Worm (Caenorhabditis elegans) whole organism, L1 larva: ENCODE data around the gene enol-1.

Experiments used
- C16A3.4 ChIP-seq: fragments of 150-350 bp; optimal IDR thresholded peaks from 2 replicates; lab custom pipeline; 2014; ENCODE audit warnings: missing biosample characterization, missing genetic modification characterization
- F16B12.6 ChIP-seq: fragments of 150-350 bp; optimal IDR thresholded peaks from 2 replicates; lab custom pipeline; 2014; ENCODE audit warnings: missing biosample characterization, missing genetic modification characterization
- Y116A8C.19 ChIP-seq: sonication (generic microtip); optimal IDR thresholded peaks from 2 replicates; lab custom pipeline; 2016; ENCODE audit warnings: missing compliant biosample characterization, missing genetic modification characterization, borderline replicate concordance
- aha-1 ChIP-seq: fragments of 150-350 bp; optimal IDR thresholded peaks from 2 replicates; lab custom pipeline; 2014; ENCODE audit warnings: missing biosample characterization, missing genetic modification characterization
- ceh-8 ChIP-seq: fragments of 200-800 bp; sonication (Bioruptor generic); optimal IDR thresholded peaks from 2 replicates; lab custom pipeline; 2018; ENCODE audit warnings: mild to moderate bottlenecking, missing genetic modification characterization, moderate library complexity, missing compliant biosample characterization
- ceh-82 ChIP-seq, 3 experiments: fragments of 150-350 bp in 1 of 3; sonication (generic microtip) in 2 of 3; optimal IDR thresholded peaks; 2 replicates each; lab custom pipeline; 2014 to 2017; ENCODE audit warnings: missing biosample characterization in 3 of 3, missing genetic modification characterization in 3 of 3
- dpl-1 ChIP-seq, 3 experiments: fragments of 150-350 bp in 2 of 3; sonication (generic microtip) in 1 of 3; optimal IDR thresholded peaks; 2 replicates each; lab custom pipeline; 2014 to 2017; ENCODE audit warnings: missing biosample characterization in 3 of 3, missing genetic modification characterization in 3 of 3, missing genetic modification reagents in 3 of 3
- dsc-1 ChIP-seq: sonication (generic microtip); optimal IDR thresholded peaks from 2 replicates; lab custom pipeline; 2016; ENCODE audit warnings: mild to moderate bottlenecking, missing genetic modification characterization, missing compliant biosample characterization
- efl-1 ChIP-seq, 4 experiments: fragments of 150-350 bp; optimal IDR thresholded peaks in 3 of 4; peaks in 1 of 4; 1 replicate in 1 of 4; 2 replicates in 3 of 4; lab custom pipeline; 2014; ENCODE audit warnings: missing biosample characterization in 2 of 4, missing genetic modification characterization in 2 of 4, missing genetic modification reagents in 2 of 4
- elt-3 ChIP-seq, 6 experiments: fragments of 150-350 bp in 1 of 6; sonication (generic microtip); optimal IDR thresholded peaks; 2 replicates each; lab custom pipeline; 2017 to 2018; ENCODE audit warnings: missing biosample characterization in 6 of 6, missing genetic modification characterization in 6 of 6, inconsistent platforms in 1 of 6
- ets-5 ChIP-seq: fragments of 200-800 bp; sonication (Bioruptor generic); IDR thresholded peaks from 2 replicates; pipeline ENCODE4 v1.3.6; 2022; ENCODE audit warnings: missing genetic modification characterization, missing compliant biosample characterization
- fos-1 ChIP-seq: fragments of 150-350 bp; optimal IDR thresholded peaks from 2 replicates; lab custom pipeline; 2014; ENCODE audit warnings: missing biosample characterization, missing genetic modification characterization
- hlh-4 ChIP-seq: sonication (generic microtip); optimal IDR thresholded peaks from 2 replicates; lab custom pipeline; 2016; ENCODE audit warnings: mild to moderate bottlenecking, missing genetic modification characterization, missing compliant biosample characterization
- hpl-2 ChIP-seq: fragments of 150-350 bp; optimal IDR thresholded peaks from 2 replicates; lab custom pipeline; 2014; ENCODE audit warnings: missing biosample characterization, missing genetic modification reagents, missing genetic modification characterization
- lin-13 ChIP-seq: fragments of 150-350 bp; optimal IDR thresholded peaks from 2 replicates; lab custom pipeline; 2014; ENCODE audit warnings: missing biosample characterization, missing genetic modification reagents, missing genetic modification characterization
- lin-14 ChIP-seq: fragments of 200-800 bp; sonication (Bioruptor generic); optimal IDR thresholded peaks from 2 replicates; lab custom pipeline; 2018; ENCODE audit warnings: mild to moderate bottlenecking, missing genetic modification characterization, moderate library complexity, missing compliant biosample characterization
- lin-35 ChIP-seq, 2 experiments: fragments of 150-350 bp; optimal IDR thresholded peaks; 2 replicates each; lab custom pipeline; 2014; ENCODE audit warnings: missing biosample characterization in 2 of 2, missing genetic modification characterization in 2 of 2, missing genetic modification reagents in 2 of 2
- lir-3 ChIP-seq: sonication (generic microtip); optimal IDR thresholded peaks from 2 replicates; lab custom pipeline; 2016; ENCODE audit warnings: mild to moderate bottlenecking, missing genetic modification characterization, moderate library complexity, missing compliant biosample characterization; ENCODE audit not compliant: poor library complexity
- lsy-2 ChIP-seq, 2 experiments: fragments of 150-350 bp; optimal IDR thresholded peaks; 2 replicates each; lab custom pipeline; 2014; ENCODE audit warnings: missing biosample characterization in 2 of 2, missing genetic modification characterization in 2 of 2
- mab-9 ChIP-seq: fragments of 200-800 bp; sonication (Bioruptor generic); IDR thresholded peaks from 2 replicates; pipeline ENCODE4 v1.3.6; 2022; ENCODE audit warnings: missing genetic modification reagents, missing genetic modification characterization, missing compliant biosample characterization
- mdl-1 ChIP-seq, 2 experiments: fragments of 150-350 bp; optimal IDR thresholded peaks; 2 replicates each; lab custom pipeline; 2014 to 2017; ENCODE audit warnings: missing biosample characterization in 2 of 2, missing genetic modification characterization in 2 of 2, inconsistent platforms in 1 of 2
- mef-2 ChIP-seq: fragments of 150-350 bp; optimal IDR thresholded peaks from 2 replicates; lab custom pipeline; 2014; ENCODE audit warnings: missing biosample characterization, missing genetic modification characterization
- nhr-19 ChIP-seq: fragments of 200-800 bp; sonication (Bioruptor generic); conservative IDR thresholded peaks from 2 replicates; pipeline ENCODE4 v1.3.6; 2022; ENCODE audit warnings: missing genetic modification characterization, missing compliant biosample characterization
- nhr-237 ChIP-seq: fragments of 150-350 bp; optimal IDR thresholded peaks from 2 replicates; lab custom pipeline; 2014; ENCODE audit warnings: missing biosample characterization, missing genetic modification characterization
- nhr-47 ChIP-seq: sonication (generic microtip); optimal IDR thresholded peaks from 2 replicates; lab custom pipeline; 2016; ENCODE audit warnings: mild to moderate bottlenecking, missing genetic modification characterization, moderate library complexity, missing compliant biosample characterization
- nhr-71 ChIP-seq: sonication (generic microtip); optimal IDR thresholded peaks from 2 replicates; lab custom pipeline; 2016; ENCODE audit warnings: mild to moderate bottlenecking, missing genetic modification characterization, moderate library complexity, missing compliant biosample characterization
- nhr-76 ChIP-seq: sonication (generic microtip); optimal IDR thresholded peaks from 2 replicates; lab custom pipeline; 2017; ENCODE audit warnings: missing biosample characterization, missing genetic modification characterization
- nhr-90 ChIP-seq: sonication (generic microtip); optimal IDR thresholded peaks from 2 replicates; lab custom pipeline; 2016; ENCODE audit warnings: mild to moderate bottlenecking, missing genetic modification characterization, missing compliant biosample characterization; ENCODE audit not compliant: poor library complexity
- pax-3 ChIP-seq: fragments of 200-800 bp; sonication (Bioruptor generic); optimal IDR thresholded peaks from 2 replicates; lab custom pipeline; 2018; ENCODE audit warnings: mild to moderate bottlenecking, missing genetic modification characterization, moderate library complexity, missing compliant biosample characterization
- pqm-1 ChIP-seq: sonication (generic microtip); optimal IDR thresholded peaks from 3 replicates; lab custom pipeline; 2017; ENCODE audit warnings: missing biosample characterization, missing genetic modification characterization
- skn-1 ChIP-seq: fragments of 150-350 bp; optimal IDR thresholded peaks from 2 replicates; lab custom pipeline; 2014; ENCODE audit warnings: missing biosample characterization, missing genetic modification characterization
- snu-23 ChIP-seq: sonication (generic microtip); optimal IDR thresholded peaks from 2 replicates; lab custom pipeline; 2016; ENCODE audit warnings: missing genetic modification characterization, missing compliant biosample characterization
- swsn-7 ChIP-seq: sonication (generic microtip); optimal IDR thresholded peaks from 2 replicates; lab custom pipeline; 2016; ENCODE audit warnings: missing genetic modification characterization, missing compliant biosample characterization
- unc-130 ChIP-seq: fragments of 150-350 bp; optimal IDR thresholded peaks from 2 replicates; lab custom pipeline; 2017; ENCODE audit warnings: missing biosample characterization, missing genetic modification characterization, inconsistent platforms
- unc-30 ChIP-seq: sonication (generic microtip); optimal IDR thresholded peaks from 2 replicates; lab custom pipeline; 2017; ENCODE audit warnings: missing biosample characterization, missing genetic modification characterization
- unc-62 ChIP-seq: fragments of 150-350 bp; optimal IDR thresholded peaks from 2 replicates; lab custom pipeline; 2014; ENCODE audit warnings: missing biosample characterization, missing genetic modification reagents, missing genetic modification characterization
- unc-98 ChIP-seq: fragments of 200-800 bp; sonication (Bioruptor generic); IDR thresholded peaks from 2 replicates; pipeline ENCODE4 v1.3.6; 2022; ENCODE audit warnings: missing genetic modification characterization, missing compliant biosample characterization
- vab-15 ChIP-seq: sonication (generic microtip); optimal IDR thresholded peaks from 2 replicates; lab custom pipeline; 2017; ENCODE audit warnings: missing genotype, mild to moderate bottlenecking, missing genetic modification characterization, missing compliant biosample characterization
- xbp-1 ChIP-seq: sonication (generic microtip); optimal IDR thresholded peaks from 2 replicates; lab custom pipeline; 2016; ENCODE audit warnings: missing genetic modification characterization, missing compliant biosample characterization
- zag-1 ChIP-seq: fragments of 150-350 bp; optimal IDR thresholded peaks from 2 replicates; lab custom pipeline; 2014; ENCODE audit warnings: missing biosample characterization, missing genetic modification characterization
- zip-4 ChIP-seq: fragments of 200-800 bp; sonication (Bioruptor generic); optimal IDR thresholded peaks from 2 replicates; lab custom pipeline; 2018; ENCODE audit warnings: mild to moderate bottlenecking, missing genetic modification characterization, moderate library complexity, missing compliant biosample characterization
- ztf-11 ChIP-seq, 2 experiments: sonication (generic microtip); optimal IDR thresholded peaks; 2 replicates each; lab custom pipeline; 2016 to 2017; ENCODE audit warnings: missing genetic modification characterization in 2 of 2, missing biosample characterization in 1 of 2, missing compliant biosample characterization in 1 of 2

enol-1 gene

DNA sequence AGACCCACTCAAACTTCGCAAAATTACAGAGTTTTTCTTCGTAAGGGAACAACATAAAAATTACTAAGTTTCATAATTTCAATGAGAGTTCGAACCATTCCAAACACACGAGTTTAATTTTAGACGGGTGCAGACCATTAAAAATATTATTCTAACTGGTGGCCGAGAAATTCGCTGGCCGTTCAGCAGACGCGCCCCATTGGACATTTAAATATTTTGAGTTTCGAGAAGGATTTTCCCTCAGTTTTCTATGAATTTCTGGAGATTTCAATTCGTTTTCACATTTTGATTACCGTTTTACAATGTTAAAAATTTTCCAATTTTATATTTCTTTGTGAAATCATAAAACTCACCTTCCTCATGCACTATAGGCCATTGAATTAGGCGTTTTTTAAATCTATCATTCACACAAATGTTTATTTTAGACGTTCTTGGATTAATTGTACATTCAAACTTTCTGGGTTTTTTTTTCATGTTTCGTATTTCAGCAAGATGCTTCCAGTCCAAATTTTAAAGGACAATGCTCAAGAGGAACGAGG, 3.5 kb upstream of the enol-1 start, which contains the start of gene cct-2 (continued):
- TF ChIP-seq dpl-1 (GFP tag; optimal IDR thresholded peaks at IDR 0.05; lab: Kevin White, UChicago), result peak; percentile 22 to 64 (median 37)
- peak in 1 of 2 experiments; percentile 3 for TF ChIP-seq mdl-1 (tag; optimal IDR thresholded peaks at IDR 0.05; lab: Kevin White, UChicago)
- no peak for TF ChIP-seq nhr-19
- TF ChIP-seq nhr-76, result no peak
- peak; percentile 68 for TF ChIP-seq snu-23
- TF ChIP-seq aha-1, result no peak
- TF ChIP-seq xbp-1 (tag; lab: Kevin White, UChicago), result peak; percentile 50
- no peak for TF ChIP-seq unc-98 (GFP tag; lab: Robert Waterston, UW)
- peak; percentile 69 for TF ChIP-seq lin-14 (GFP tag; lab: Kevin White, UChicago)
- no peak for TF ChIP-seq vab-15 (tag; lab: Kevin White, UChicago)
- TF ChIP-seq nhr-90 (tag; lab: Kevin White, UChicago), result peak; percentile 28
- TF ChIP-seq lin-35 (GFP tag; optimal IDR thresholded peaks at IDR 0.05; lab: Kevin White, UChicago), result peak; percentile 48 to 60
- no peak for TF ChIP-seq ztf-11 (tag; optimal IDR thresholded peaks at IDR 0.05; lab: Kevin White, UChicago)
- peak; percentile 27 to 72 for TF ChIP-seq lsy-2 (tag; optimal IDR thresholded peaks at IDR 0.05; lab: Kevin White, UChicago)
- TF ChIP-seq hlh-4 (tag; lab: Kevin White, UChicago), result no peak
- TF ChIP-seq dsc-1 (tag; lab: Kevin White, UChicago), result peak; percentile 13
- peak in 1 of 6 experiments; percentile 35 for TF ChIP-seq elt-3 (tag; optimal IDR thresholded peaks at IDR 0.05; lab: Kevin White, UChicago)
- peak; percentile 21 for TF ChIP-seq skn-1
- peak; percentile 38 for TF ChIP-seq nhr-47 (tag; lab: Kevin White, UChicago)
- TF ChIP-seq lir-3 (tag; lab: Kevin White, UChicago), result peak; percentile 64
- peak; percentile 31 for TF ChIP-seq swsn-7
- TF ChIP-seq hpl-2 (GFP tag; lab: Kevin White, UChicago), result no peak
- TF ChIP-seq zag-1 (tag; lab: Kevin White, UChicago), result no peak

DNA sequence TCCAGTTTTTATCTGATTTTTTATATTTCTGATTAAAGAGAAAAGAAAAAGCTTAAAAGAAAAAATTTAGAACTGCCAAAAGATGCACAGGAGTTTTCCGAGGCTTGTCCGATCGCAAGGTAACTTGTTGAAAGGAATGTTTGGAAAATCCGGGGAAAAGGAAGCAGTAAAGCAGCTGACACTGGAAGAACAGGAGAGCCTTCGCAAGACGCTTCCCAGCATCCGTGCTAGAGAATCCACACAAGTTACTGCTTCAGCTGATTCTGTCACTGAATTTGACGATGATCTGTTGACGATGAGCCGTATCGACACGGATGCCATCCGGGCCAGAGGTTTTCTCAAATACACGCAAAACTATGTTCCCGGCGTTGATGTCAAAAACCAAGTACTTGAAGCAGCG, 1.0 kb upstream of the enol-1 start, which contains the start of gene mrpl-50:
TSS of gene mrpl-50 (plus strand) at position 71 of the 400 bp plus-strand sequence.
- TF ChIP-seq skn-1 (no peak), C16A3.4 (tag; lab: Kevin White, UChicago) (no peak), pax-3 (tag; lab: Kevin White, UChicago) (no peak), ceh-8 (GFP tag; lab: Kevin White, UChicago) (no peak), unc-30 (tag; lab: Kevin White, UChicago) (no peak), lin-35 (GFP tag; optimal IDR thresholded peaks at IDR 0.05; lab: Kevin White, UChicago) (no peak), F16B12.6 (tag; lab: Kevin White, UChicago) (no peak), fos-1 (tag; lab: Kevin White, UChicago) (no peak), efl-1 (optimal IDR thresholded peaks at IDR 0.05; lab: Kevin White, UChicago) (no peak), efl-1 (GFP tag; optimal IDR thresholded peaks at IDR 0.05 in 1 of 2; lab: Kevin White, UChicago) (peak in 1 of 2 experiments; percentile 78), dsc-1 (tag; lab: Kevin White, UChicago) (peak; percentile 6), nhr-237 (tag; lab: Kevin White, UChicago) (no peak), pqm-1 (tag; lab: Kevin White, UChicago) (no peak), ets-5 (GFP tag; lab: Robert Waterston, UW) (no peak)

DNA sequence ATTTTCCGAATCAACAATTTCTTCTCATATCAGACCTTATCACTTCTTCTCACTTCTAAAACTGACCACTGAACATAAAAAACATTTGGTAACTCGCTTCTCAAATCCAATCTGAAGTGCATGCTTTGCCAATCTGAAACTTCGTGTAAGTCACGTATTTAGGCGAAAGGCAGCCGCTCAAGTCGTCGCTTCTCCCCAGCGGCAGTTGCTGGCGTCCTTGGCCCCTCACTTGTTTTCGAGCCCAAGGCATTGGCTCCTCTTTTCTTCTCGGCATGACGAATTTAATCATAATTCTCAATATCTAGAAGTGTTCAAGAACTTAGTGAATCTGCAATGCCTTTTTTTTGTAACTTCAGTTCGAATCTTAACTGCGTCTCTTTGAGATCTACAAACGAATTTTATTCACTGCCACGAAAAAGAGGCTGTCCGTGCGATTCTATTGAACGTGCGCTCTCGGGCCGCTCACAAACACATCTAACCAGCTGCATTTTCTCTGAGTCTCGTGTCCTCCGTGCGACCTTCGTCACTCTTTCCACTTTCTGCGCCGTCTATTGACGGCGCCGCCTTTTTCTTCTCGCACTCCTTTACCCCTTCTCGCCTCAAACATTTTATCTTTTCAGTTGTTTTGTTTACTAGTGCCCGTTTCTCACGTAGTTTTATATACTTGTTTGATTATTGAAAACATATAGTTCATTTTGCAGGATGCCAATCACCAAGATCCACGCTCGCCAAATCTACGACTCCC, 780 bp downstream of the enol-1 start:
- peak in 1 of 3 experiments; percentile 13 for TF ChIP-seq dpl-1 (GFP tag; optimal IDR thresholded peaks at IDR 0.05; lab: Kevin White, UChicago)
- TF ChIP-seq mef-2, result no peak
- TF ChIP-seq mab-9 (GFP tag; lab: Robert Waterston, UW), result no peak
- no peak for TF ChIP-seq pax-3 (tag; lab: Kevin White, UChicago)
- TF ChIP-seq snu-23, result peak; percentile 56
- no peak for TF ChIP-seq skn-1
- TF ChIP-seq mdl-1 (tag; optimal IDR thresholded peaks at IDR 0.05; lab: Kevin White, UChicago), result peak in 1 of 2 experiments; percentile 32
- TF ChIP-seq ceh-82 (tag; optimal IDR thresholded peaks at IDR 0.05; lab: Kevin White, UChicago), result peak in 1 of 3 experiments; percentile 19
- peak; percentile 4 for TF ChIP-seq dsc-1 (tag; lab: Kevin White, UChicago)
- no peak for TF ChIP-seq pqm-1 (tag; lab: Kevin White, UChicago)
- no peak for TF ChIP-seq Y116A8C.19 (tag; lab: Kevin White, UChicago)
- TF ChIP-seq lsy-2 (tag; optimal IDR thresholded peaks at IDR 0.05; lab: Kevin White, UChicago), result peak in 1 of 2 experiments; percentile 27
- TF ChIP-seq unc-30 (tag; lab: Kevin White, UChicago), result no peak
- no peak for TF ChIP-seq unc-62 (GFP tag; lab: Kevin White, UChicago)
- peak; percentile 29 to 31 for TF ChIP-seq lin-35 (GFP tag; optimal IDR thresholded peaks at IDR 0.05; lab: Kevin White, UChicago)
- TF ChIP-seq zip-4 (GFP tag; lab: Kevin White, UChicago), result no peak
- TF ChIP-seq xbp-1 (tag; lab: Kevin White, UChicago), result peak; percentile 25
- TF ChIP-seq ceh-8 (GFP tag; lab: Kevin White, UChicago), result no peak
- TF ChIP-seq nhr-47 (tag; lab: Kevin White, UChicago), result no peak
- peak; percentile 34 for TF ChIP-seq nhr-71 (tag; lab: Kevin White, UChicago)
- no peak for TF ChIP-seq lin-13 (GFP tag; lab: Kevin White, UChicago)
- TF ChIP-seq lin-14 (GFP tag; lab: Kevin White, UChicago), result peak; percentile 76
- TF ChIP-seq efl-1 (optimal IDR thresholded peaks at IDR 0.05; lab: Kevin White, UChicago), result no peak
- peak; percentile 3 to 6 for TF ChIP-seq efl-1 (GFP tag; optimal IDR thresholded peaks at IDR 0.05 in 1 of 2; lab: Kevin White, UChicago)
- peak; percentile 21 for TF ChIP-seq swsn-7
- TF ChIP-seq unc-130 (tag; lab: Kevin White, UChicago), result peak; percentile 15
